Worm (Caenorhabditis elegans) whole organism, mixed stage, embryonic: ENCODE data around the gene Y39A1A.17.

Experiments used
- cnd-1 ChIP-seq: fragments of 200-800 bp; sonication (Bioruptor generic); optimal IDR thresholded peaks from 2 replicates; lab custom pipeline; 2018; ENCODE audit warnings: mild to moderate bottlenecking, missing genetic modification characterization, missing compliant biosample characterization
- lin-32 ChIP-seq: fragments of 200-800 bp; sonication (Bioruptor generic); optimal IDR thresholded peaks from 2 replicates; lab custom pipeline; 2018; ENCODE audit warnings: mild to moderate bottlenecking, missing genetic modification characterization, missing compliant biosample characterization
- mls-2 ChIP-seq: sonication (generic microtip); optimal IDR thresholded peaks from 2 replicates; lab custom pipeline; 2016; ENCODE audit warnings: mild to moderate bottlenecking, missing genetic modification characterization, moderate library complexity, missing compliant biosample characterization
- nhr-28 ChIP-seq: fragments of 150-350 bp; optimal IDR thresholded peaks from 2 replicates; lab custom pipeline; 2014; ENCODE audit warnings: missing biosample characterization, missing genetic modification characterization
- sem-2 ChIP-seq: fragments of 200-800 bp; sonication (Bioruptor generic); optimal IDR thresholded peaks from 2 replicates; lab custom pipeline; 2018; ENCODE audit warnings: mild to moderate bottlenecking, missing genetic modification characterization, missing compliant biosample characterization
- snpc-4 ChIP-seq: fragments of 150-350 bp; optimal IDR thresholded peaks from 2 replicates; lab custom pipeline; 2014; ENCODE audit warnings: missing biosample characterization, missing genetic modification characterization
- unc-120 ChIP-seq: sonication (generic microtip); optimal IDR thresholded peaks from 2 replicates; lab custom pipeline; 2017; ENCODE audit warnings: missing genetic modification characterization, missing compliant biosample characterization; ENCODE audit not compliant: poor library complexity, severe bottlenecking
- unc-39 ChIP-seq: fragments of 150-350 bp; optimal IDR thresholded peaks from 2 replicates; lab custom pipeline; 2014; ENCODE audit warnings: missing biosample characterization, missing genetic modification characterization
- ztf-11 ChIP-seq: fragments of 150-350 bp; optimal IDR thresholded peaks from 2 replicates; lab custom pipeline; 2014; ENCODE audit warnings: missing biosample characterization, missing genetic modification characterization

- TF ChIP-seq cnd-1 (no peak), unc-39 (no peak), snpc-4 (tag; lab: Kevin White, UChicago) (no peak), sem-2 (GFP tag; lab: Kevin White, UChicago) (no peak), lin-32 (GFP tag; lab: Kevin White, UChicago) (no peak), ztf-11 (no peak), nhr-28 (tag; lab: Kevin White, UChicago) (no peak), unc-120 (no peak), mls-2 (tag; lab: Kevin White, UChicago) (no peak)
These were observed 41.7 kb downstream of the Y39A1A.17 start, which contains the start of gene emg-1 for ce11 chrIII:10649219-10649618.
